Fruit fly (Drosophila melanogaster): ENCODE results near the gene mtDNA-helicase.

The mtDNA-helicase gene

DNA sequence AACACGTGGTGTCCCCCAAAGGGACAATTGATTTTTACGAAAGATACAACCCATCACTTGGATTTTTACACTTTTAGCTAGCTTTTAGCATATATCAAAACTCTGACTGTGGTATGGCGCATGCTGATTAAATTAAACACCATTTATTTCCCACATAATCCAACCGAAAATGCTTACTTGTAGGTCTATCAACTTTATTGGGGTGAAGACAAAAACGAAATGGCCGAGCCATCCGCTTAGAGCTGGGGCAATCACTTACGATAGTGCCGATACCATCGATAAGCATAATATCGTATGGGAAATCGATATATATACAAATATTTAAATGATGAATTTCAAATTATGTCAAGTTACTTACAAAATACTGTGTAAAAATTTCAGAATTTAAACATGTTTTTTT, 4.0 kb upstream of the mtDNA-helicase start, which contains the start of gene RpS2 (continued):
- TF ChIP-seq bsh (GFP tag; optimal IDR thresholded peaks at IDR 0.05), result peak; percentile 7 to 35
- TF ChIP-seq ERR (GFP tag; optimal IDR thresholded peaks at IDR 0.05), result no peak
- peak; percentile 42 for TF ChIP-seq CG2678 (tag; optimal IDR thresholded peaks at IDR 0.05)
- no peak for TF ChIP-seq dati (GFP tag; IDR thresholded peaks at IDR 0.05)
- no peak for TF ChIP-seq yki (optimal IDR thresholded peaks at IDR 0.05)
- no peak for TF ChIP-seq Lim3 (GFP tag; IDR thresholded peaks at IDR 0.05)
- TF ChIP-seq CG31388 (GFP tag; optimal IDR thresholded peaks at IDR 0.05), result no peak
- TF ChIP-seq CG18262 (tag; optimal IDR thresholded peaks at IDR 0.05), result peak; percentile 8
- peak; percentile 32; the same call in 1 of the 2 replicates for TF ChIP-seq H2.0 (GFP tag; IDR thresholded peaks at IDR 0.05)
- no peak for TF ChIP-seq sc (optimal IDR thresholded peaks at IDR 0.05)
- no peak for TF ChIP-seq sc (GFP tag; optimal IDR thresholded peaks at IDR 0.05)
- TF ChIP-seq CG13894 (tag; optimal IDR thresholded peaks at IDR 0.05), result peak; percentile 69
- no peak for TF ChIP-seq Vsx1 (GFP tag; optimal IDR thresholded peaks at IDR 0.05)
- TF ChIP-seq pan (optimal IDR thresholded peaks at IDR 0.05), result no peak
- TF ChIP-seq pan (GFP tag; optimal IDR thresholded peaks at IDR 0.05 in 1 of 2, IDR thresholded peaks at IDR 0.05 in 1 of 2), result peak in 1 of 2 experiments; percentile 7
- peak; percentile 38 for TF ChIP-seq CG2120 (GFP tag; optimal IDR thresholded peaks at IDR 0.05)
- peak; percentile 31 for TF ChIP-seq ATbp (GFP tag; optimal IDR thresholded peaks at IDR 0.05)
- TF ChIP-seq CG12219 (GFP tag; optimal IDR thresholded peaks at IDR 0.05), result peak; percentile 3
- TF ChIP-seq CG16815 (GFP tag; optimal IDR thresholded peaks at IDR 0.05), result no peak
- TF ChIP-seq Awh (GFP tag; IDR thresholded peaks at IDR 0.05), result no peak
- peak; percentile 22 for TF ChIP-seq Nf-YC (tag; optimal IDR thresholded peaks at IDR 0.05)
- TF ChIP-seq z (GFP tag; IDR thresholded peaks at IDR 0.05), result no peak
- TF ChIP-seq ash1 (GFP tag; optimal IDR thresholded peaks at IDR 0.05), result no peak
- TF ChIP-seq YL-1 (GFP tag; optimal IDR thresholded peaks at IDR 0.05), result peak; percentile 92
- no peak for TF ChIP-seq CG7928 (GFP tag; optimal IDR thresholded peaks at IDR 0.05)
- peak; percentile 55 for TF ChIP-seq nmo (GFP tag; optimal IDR thresholded peaks at IDR 0.05)
- TF ChIP-seq Med (GFP tag), result peak; percentile 79
- no peak for TF ChIP-seq Hr78 (GFP tag; optimal IDR thresholded peaks at IDR 0.05)
- TF ChIP-seq Scr (GFP tag; IDR thresholded peaks at IDR 0.05; ENCODE audit: partially characterized antibody), result peak; percentile 99
- TF ChIP-seq CG7372 (GFP tag; IDR thresholded peaks at IDR 0.05), result no peak
- no peak for TF ChIP-seq crc (GFP tag; optimal IDR thresholded peaks at IDR 0.05)
- TF ChIP-seq Doc3 (GFP tag; IDR thresholded peaks at IDR 0.05; ENCODE audit: partially characterized antibody), result peak; percentile 99
- TF ChIP-seq dysf (GFP tag; IDR thresholded peaks at IDR 0.05), result no peak
- TF ChIP-seq Mes4 (GFP tag; optimal IDR thresholded peaks at IDR 0.05), result peak; percentile 23
- no peak for TF ChIP-seq CG10462 (GFP tag; optimal IDR thresholded peaks at IDR 0.05)
- peak; percentile 30 for TF ChIP-seq gem (tag; optimal IDR thresholded peaks at IDR 0.05)
- no peak for TF ChIP-seq CG11247 (GFP tag; IDR thresholded peaks at IDR 0.05)
- peak; percentile 91 for TF ChIP-seq sens (GFP tag)
- TF ChIP-seq CG10959 (GFP tag; IDR thresholded peaks at IDR 0.05), result no peak
- TF ChIP-seq Hr3 (GFP tag; optimal IDR thresholded peaks at IDR 0.05), result peak; percentile 32
- peak; percentile 96 for TF ChIP-seq nerfin-2 (GFP tag; IDR thresholded peaks at IDR 0.05; ENCODE audit: partially characterized antibody)
- TF ChIP-seq CrebB (tag; optimal IDR thresholded peaks at IDR 0.05), result peak; percentile 67
- peak; percentile 45 for TF ChIP-seq CG2202 (tag; optimal IDR thresholded peaks at IDR 0.05)
- no peak for TF ChIP-seq CG7745 (tag; optimal IDR thresholded peaks at IDR 0.05)
- no peak for TF ChIP-seq twi (tag; optimal IDR thresholded peaks at IDR 0.05)
- peak; percentile 99 for TF ChIP-seq unc-4 (GFP tag; IDR thresholded peaks at IDR 0.05; ENCODE audit: partially characterized antibody)
- TF ChIP-seq CG15269 (tag; optimal IDR thresholded peaks at IDR 0.05), result peak; percentile 60
- TF ChIP-seq Dad (GFP tag; optimal IDR thresholded peaks at IDR 0.05), result peak; percentile 5
- TF ChIP-seq CG13287 (GFP tag; IDR thresholded peaks at IDR 0.05; ENCODE audit: partially characterized antibody), result peak; percentile 99
- no peak for TF ChIP-seq CG5245 (GFP tag; optimal IDR thresholded peaks at IDR 0.05)
- peak; percentile 99 for TF ChIP-seq CG6791 (GFP tag; IDR thresholded peaks at IDR 0.05; ENCODE audit: partially characterized antibody)

Data from whole organism, embryonic.